Fruit fly (Drosophila melanogaster) whole organism, wandering third instar larva: Measurements from ENCODE around the gene Not10.

Experiments
- Abd-B ChIP-seq: fragments of >200 bp; optimal IDR thresholded peaks from 2 replicates; lab custom pipeline; 2017; ENCODE audit warnings: missing biosample characterization, missing genetic modification characterization
- CG32264 ChIP-seq: fragments of 200-800 bp; sonication (Bioruptor generic); optimal IDR thresholded peaks from 2 replicates; lab custom pipeline; 2016; ENCODE audit warnings: missing biosample characterization, missing genetic modification characterization
- CrebA ChIP-seq: fragments of 200-800 bp; sonication (Bioruptor generic); optimal IDR thresholded peaks from 2 replicates; lab custom pipeline; 2016; ENCODE audit warnings: missing biosample characterization, mild to moderate bottlenecking, missing genetic modification characterization, borderline replicate concordance
- Dfd ChIP-seq: fragments of >200 bp; optimal IDR thresholded peaks from 2 replicates; lab custom pipeline; 2017; ENCODE audit warnings: missing biosample characterization, missing genetic modification characterization
- Dif ChIP-seq: fragments of 200-275, 200-300 bp; sonication (Bioruptor generic); optimal IDR thresholded peaks from 2 replicates; lab custom pipeline; 2018; ENCODE audit warnings: missing biosample characterization, missing genetic modification characterization; ENCODE audit not compliant: partially characterized antibody
- GATAd ChIP-seq: sonication (Bioruptor generic); optimal IDR thresholded peaks from 2 replicates; lab custom pipeline; 2016; ENCODE audit warnings: missing biosample characterization, missing genetic modification characterization
- Hnf4 ChIP-seq: fragments of 200-800 bp; sonication (Bioruptor generic); optimal IDR thresholded peaks from 2 replicates; lab custom pipeline; 2016; ENCODE audit warnings: missing biosample characterization, mild to moderate bottlenecking, missing genetic modification characterization
- Hr78 ChIP-seq: fragments of >200 bp; optimal IDR thresholded peaks from 2 replicates; lab custom pipeline; 2017; ENCODE audit warnings: missing biosample characterization, missing genetic modification characterization
- Hr83 ChIP-seq: fragments of 200-300 bp; sonication (Bioruptor generic); optimal IDR thresholded peaks from 2 replicates; lab custom pipeline; 2016; ENCODE audit warnings: missing biosample characterization, mild to moderate bottlenecking, missing genetic modification characterization, moderate library complexity; ENCODE audit not compliant: poor library complexity, severe bottlenecking
- Jra ChIP-seq: sonication (Bioruptor generic); optimal IDR thresholded peaks from 2 replicates; lab custom pipeline; 2016; ENCODE audit warnings: missing biosample characterization, missing genetic modification characterization
- Mio ChIP-seq: sonication (Bioruptor generic); optimal IDR thresholded peaks from 2 replicates; lab custom pipeline; 2016; ENCODE audit warnings: missing biosample characterization, missing genetic modification characterization
- Myc ChIP-seq: fragments of >200 bp; optimal IDR thresholded peaks from 2 replicates; lab custom pipeline; 2017
- OdsH ChIP-seq: fragments of 200-800 bp; sonication (Bioruptor generic); optimal IDR thresholded peaks from 2 replicates; lab custom pipeline; 2016; ENCODE audit warnings: missing biosample characterization, mild to moderate bottlenecking, missing genetic modification characterization
- Sp1 ChIP-seq: fragments of 200-800 bp; sonication (Bioruptor generic); optimal IDR thresholded peaks from 3 replicates; lab custom pipeline; 2019; ENCODE audit warnings: missing biosample characterization, mild to moderate bottlenecking, missing genetic modification characterization, moderate library complexity
- dl ChIP-seq, 2 experiments: fragments of 175-275, 200-275 bp in 1 of 2; fragments of 200-275 bp in 1 of 2; sonication (Bioruptor generic); optimal IDR thresholded peaks; lab custom pipeline; 2018; ENCODE audit warnings: mild to moderate bottlenecking in 2 of 2, missing biosample characterization in 2 of 2, missing genetic modification characterization in 2 of 2, moderate library complexity in 2 of 2; ENCODE audit not compliant: partially characterized antibody in 2 of 2, insufficient read depth in 1 of 2
- foxo ChIP-seq, 2 experiments: fragments of 200-800 bp; sonication (Bioruptor generic); optimal IDR thresholded peaks; 2 replicates in 1 of 2; 3 replicates in 1 of 2; lab custom pipeline; 2016 to 2017; ENCODE audit warnings: missing biosample characterization in 2 of 2, missing genetic modification characterization in 2 of 2
- h ChIP-seq: fragments of 200-800 bp; sonication (Bioruptor generic); optimal IDR thresholded peaks from 3 replicates; lab custom pipeline; 2016; ENCODE audit warnings: missing biosample characterization, mild to moderate bottlenecking, missing genetic modification characterization
- jim ChIP-seq: fragments of 175-275, 200-325 bp; sonication (Bioruptor generic); optimal IDR thresholded peaks from 2 replicates; lab custom pipeline; 2016; ENCODE audit warnings: missing biosample characterization, mild to moderate bottlenecking, missing genetic modification characterization
- lola ChIP-seq: fragments of >200 bp; optimal IDR thresholded peaks from 2 replicates; lab custom pipeline; 2017; ENCODE audit warnings: missing biosample characterization, missing genetic modification characterization
- psq ChIP-seq: fragments of 200-800 bp; sonication (Bioruptor generic); optimal IDR thresholded peaks from 3 replicates; lab custom pipeline; 2017; ENCODE audit warnings: missing biosample characterization, mild to moderate bottlenecking, missing genetic modification characterization, moderate library complexity
- sv ChIP-seq: fragments of 200-800 bp; sonication (Bioruptor generic); optimal IDR thresholded peaks from 3 replicates; lab custom pipeline; 2016; ENCODE audit warnings: missing biosample characterization, missing genetic modification characterization
- usp ChIP-seq: fragments of >200 bp; optimal IDR thresholded peaks from 2 replicates; lab custom pipeline; 2017; ENCODE audit warnings: missing biosample characterization, missing genetic modification characterization
- woc ChIP-seq: sonication (Bioruptor generic); optimal IDR thresholded peaks from 2 replicates; lab custom pipeline; 2016; ENCODE audit warnings: missing biosample characterization, mild to moderate bottlenecking, missing genetic modification characterization

Not10 gene

dm6 chr3R:12653511-12654252 is 23.2 kb downstream of the Not10 start:
- TF ChIP-seq Dfd (GFP tag; lab: Kevin White, UChicago) = no peak
- TF ChIP-seq Sp1 (GFP tag; lab: Kevin White, UChicago) = no peak
- peak; percentile 61 for TF ChIP-seq sv (GFP tag; lab: Kevin White, UChicago)
- no peak for TF ChIP-seq CrebA (GFP tag; lab: Kevin White, UChicago)
- TF ChIP-seq, all 38 proteins: peak for 1

- TF ChIP-seq OdsH (GFP tag; lab: Kevin White, UChicago) (no peak), lola (no peak), Mio (GFP tag; lab: Kevin White, UChicago) (no peak)
Measured at dm6 chr3R:12654253-12654623, 23.8 kb downstream of the Not10 start, which contains the start of gene CG6225. Gene CG6225, plus strand, starts transcription at chr3R:12654577.

- TF ChIP-seq OdsH (GFP tag; lab: Kevin White, UChicago) (peak; percentile 4), Hr83 (no peak)
- TF ChIP-seq, all 38 proteins: peak for 1
Measured at dm6 chr3R:12656946-12657566, 26.6 kb downstream of the Not10 start.

- TF ChIP-seq Abd-B (GFP tag; lab: Kevin White, UChicago) = no peak
- TF ChIP-seq CG32264 (GFP tag; lab: Kevin White, UChicago) = no peak
- no peak for TF ChIP-seq woc (GFP tag; lab: Kevin White, UChicago)
- TF ChIP-seq Hr83 = no peak
- TF ChIP-seq Sp1 (GFP tag; lab: Kevin White, UChicago) = no peak
- TF ChIP-seq lola = no peak
- no peak for TF ChIP-seq Myc (lab: Kevin White, UChicago)
- TF ChIP-seq usp (GFP tag; lab: Kevin White, UChicago) = no peak
- no peak for TF ChIP-seq GATAd
- no peak for TF ChIP-seq Hnf4 (GFP tag; lab: Kevin White, UChicago)
Measured at dm6 chr3R:12662531-12662930, 32.1 kb downstream of the Not10 start, which contains the start of gene CG14395. Gene CG14395, plus strand, starts transcription at chr3R:12662831.

dm6 chr3R:12666206-12666834 is 35.9 kb downstream of the Not10 start:
- TF ChIP-seq Jra (GFP tag; lab: Kevin White, UChicago) (no peak), CrebA (GFP tag; lab: Kevin White, UChicago) (no peak), lola (no peak), dl (GFP tag; optimal IDR thresholded peaks at IDR 0.05; lab: Kevin White, UChicago; ENCODE audit: insufficient read depth in 1 of 2, partially characterized antibody in 2 of 2) (no peak), h (GFP tag; lab: Kevin White, UChicago) (no peak), Abd-B (GFP tag; lab: Kevin White, UChicago) (no peak), Sp1 (GFP tag; lab: Kevin White, UChicago) (no peak), sv (GFP tag; lab: Kevin White, UChicago) (no peak)

dm6 chr3R:12674041-12674623 is 43.7 kb downstream of the Not10 start, which contains the start of gene Gnmt:
Gene Gnmt, plus strand, starts transcription at chr3R:12674608.
- TF ChIP-seq Hr78 (GFP tag; lab: Kevin White, UChicago) (no peak), Dif (peak; percentile 33)

dm6 chr3R:12676160-12676559 is 45.7 kb downstream of the Not10 start, which contains the start of gene CG43630:
Gene CG43630, minus strand, starts transcription at chr3R:12676260.
- no peak for TF ChIP-seq Myc (lab: Kevin White, UChicago)
- TF ChIP-seq foxo (GFP tag; optimal IDR thresholded peaks at IDR 0.05; lab: Kevin White, UChicago) = no peak
- no peak for TF ChIP-seq jim
- no peak for TF ChIP-seq dl (GFP tag; optimal IDR thresholded peaks at IDR 0.05; lab: Kevin White, UChicago; ENCODE audit: insufficient read depth in 1 of 2, partially characterized antibody in 2 of 2)
- TF ChIP-seq psq (GFP tag; lab: Kevin White, UChicago) = no peak
- TF ChIP-seq, all 38 proteins: peak for 0
